Worm (Caenorhabditis elegans) whole organism, L4/young adult: ENCODE measurements around the gene C25H3.7.
"Not testable (repeated sequence)": the region's sequence is repeated elsewhere in the genome, so short reads cannot be mapped to it uniquely, and the experiment has no call there.

Experiments used
- W03F9.2 ChIP-seq: fragments of 150-350 bp; optimal IDR thresholded peaks from 2 replicates; lab custom pipeline; 2014; ENCODE audit warnings: missing biosample characterization, missing genetic modification characterization
- dao-5 ChIP-seq: sonication (generic microtip); optimal IDR thresholded peaks from 2 replicates; lab custom pipeline; 2016; ENCODE audit warnings: missing genotype, missing genetic modification characterization, moderate library complexity, missing compliant biosample characterization
- him-1 ChIP-seq: sonication (generic microtip); optimal IDR thresholded peaks from 2 replicates; lab custom pipeline; 2016; ENCODE audit warnings: missing genotype, missing genetic modification reagents, missing genetic modification characterization, missing compliant biosample characterization

Gene C25H3.7

DNA sequence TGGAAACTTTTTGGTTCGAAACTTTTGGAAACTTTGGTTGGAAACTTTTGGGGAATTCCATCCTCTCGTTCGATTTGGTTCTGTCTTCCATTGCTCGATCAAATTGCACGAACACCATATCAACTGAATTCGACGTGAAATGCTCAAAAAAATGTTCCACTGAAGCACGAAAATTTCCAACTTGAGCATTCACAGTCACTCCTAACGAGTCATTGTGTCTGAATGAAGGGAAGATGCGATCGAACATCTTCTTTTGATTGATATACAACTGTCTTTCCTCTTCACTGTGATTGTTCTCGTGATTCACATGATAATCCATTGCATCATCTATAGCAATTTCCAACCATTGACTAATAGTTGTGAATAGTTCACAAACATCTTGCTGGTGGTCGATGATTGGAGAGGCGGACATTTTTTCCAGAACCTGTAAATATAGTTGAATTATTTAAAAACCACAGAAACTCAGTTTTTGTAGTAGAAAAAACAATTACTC lies 40.4 kb downstream of the C25H3.7 start, which contains the start of gene F59E12.15:
F59E12.15 (minus strand) TSS at position 51 of the 493 bp plus-strand sequence.
- TF ChIP-seq W03F9.2 (no peak), him-1 (tag; lab: Kevin White, UChicago) (no peak)

DNA sequence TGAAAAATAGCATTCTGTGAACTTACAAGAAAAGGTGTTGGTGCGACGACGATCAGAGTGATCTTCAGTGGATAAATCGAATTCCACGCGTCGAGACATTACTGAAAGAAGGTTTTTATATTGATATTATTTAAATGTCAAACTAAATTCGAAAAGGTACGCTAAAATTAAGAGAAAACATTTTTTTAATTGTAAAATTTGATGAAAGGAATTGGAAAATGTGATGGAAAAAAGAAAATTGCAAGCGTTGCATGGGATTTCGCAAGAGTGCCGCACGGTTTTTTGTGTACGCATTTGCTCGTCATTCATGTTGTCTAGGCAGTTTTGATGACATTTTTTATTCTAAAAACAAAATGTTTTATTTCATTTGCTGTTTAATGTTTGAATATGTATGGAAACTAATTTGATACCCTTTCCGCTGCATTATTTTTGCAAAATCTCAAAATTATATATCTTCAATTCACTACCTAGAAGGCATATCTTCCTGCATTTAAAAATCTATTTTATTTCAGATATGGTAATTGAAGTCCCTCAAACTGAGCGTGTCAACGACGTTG lies 46.3 kb downstream of the C25H3.7 start, which contains the start of the genes eif-3.L and npl-4.2:
eif-3.L (minus strand) TSS at position 101 of the 557 bp plus-strand sequence.
npl-4.2 (plus strand) TSS at position 507 of the 557 bp plus-strand sequence.
- not testable (repeated sequence) for TF ChIP-seq dao-5 (tag; lab: Kevin White, UChicago); W03F9.2; him-1 (tag; lab: Kevin White, UChicago)

DNA sequence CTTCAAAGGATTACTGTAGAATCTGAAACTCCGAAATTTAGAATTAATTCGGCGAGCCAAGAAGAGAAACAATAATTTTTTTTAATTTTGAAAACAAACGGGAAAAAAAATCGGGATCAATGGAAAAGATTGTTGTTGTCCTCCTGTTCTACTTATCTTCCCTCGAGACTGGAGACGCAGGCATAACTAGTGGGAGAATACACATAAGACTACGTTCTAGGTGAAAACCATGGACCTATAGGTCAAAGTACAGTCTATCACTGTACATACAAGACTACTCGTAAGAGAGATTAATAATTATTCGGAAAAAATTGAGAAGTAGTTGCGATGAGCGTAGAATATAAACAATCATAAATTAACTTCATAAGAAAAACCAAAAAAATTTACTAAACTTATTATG lies 49.4 kb downstream of the C25H3.7 start, which contains the start of gene dhs-6:
dhs-6 (minus strand) TSS at position 22 of the 400 bp plus-strand sequence.
- TF ChIP-seq dao-5 (tag; lab: Kevin White, UChicago) = no peak
- TF ChIP-seq W03F9.2 = no peak
- TF ChIP-seq him-1 (tag; lab: Kevin White, UChicago) = no peak
